6 worm cellular contexts compared by ENCODE assay signal in genomic region chrIV:16501855-16502254, ce11.
A peak's percentile ranks its signal among the peaks of the same experiment; 100 is the strongest.
TF ChIP-seq lines count a peak whose summit lies in the region.

No protein-coding gene starts in this region.

TF ChIP-seq in whole organism, L1 larva, 84 proteins besides CTCF, POLR2A, EP300 and RAD21 (continued from another document and continues in another):
- TF ChIP-seq dpl-1 (GFP tag; optimal IDR thresholded peaks at IDR 0.05; lab: Kevin White, UChicago) (peak in 2 of 3 experiments; percentile 28 to 31), swsn-7 (tag; optimal IDR thresholded peaks at IDR 0.05; lab: Kevin White, UChicago) (peak; percentile 33), elt-2 (tag; optimal IDR thresholded peaks at IDR 0.05; lab: Kevin White, UChicago) (peak; percentile 89), C04F5.9 (tag; optimal IDR thresholded peaks at IDR 0.05; lab: Kevin White, UChicago) (no peak), mef-2 (tag; optimal IDR thresholded peaks at IDR 0.05; lab: Kevin White, UChicago) (no peak), pax-3 (tag; optimal IDR thresholded peaks at IDR 0.05; lab: Kevin White, UChicago) (no peak), nhr-11 (tag; optimal IDR thresholded peaks at IDR 0.05; lab: Kevin White, UChicago) (no peak), efl-1 (optimal IDR thresholded peaks at IDR 0.05; lab: Kevin White, UChicago) (peak; percentile 41 to 70), efl-1 (GFP tag; optimal IDR thresholded peaks at IDR 0.05 in 1 of 2; lab: Kevin White, UChicago) (peak; percentile 8 to 86), ceh-82 (tag; optimal IDR thresholded peaks at IDR 0.05; lab: Kevin White, UChicago) (peak in 2 of 3 experiments; percentile 17 to 66), ztf-4 (tag; optimal IDR thresholded peaks at IDR 0.05; lab: Kevin White, UChicago) (no peak), lin-13 (GFP tag; optimal IDR thresholded peaks at IDR 0.05; lab: Kevin White, UChicago) (no peak), nhr-71 (tag; optimal IDR thresholded peaks at IDR 0.05; lab: Kevin White, UChicago) (peak; percentile 61), jun-1 (tag; optimal IDR thresholded peaks at IDR 0.05; lab: Kevin White, UChicago) (peak; percentile 53), snpc-4 (tag; optimal IDR thresholded peaks at IDR 0.05; lab: Kevin White, UChicago) (no peak), nhr-84 (tag; optimal IDR thresholded peaks at IDR 0.05; lab: Kevin White, UChicago) (no peak), tbx-2 (tag; optimal IDR thresholded peaks at IDR 0.05; lab: Kevin White, UChicago) (peak; percentile 30), rnt-1 (tag; optimal IDR thresholded peaks at IDR 0.05; lab: Kevin White, UChicago) (peak; percentile 54), fos-1 (tag; optimal IDR thresholded peaks at IDR 0.05; lab: Kevin White, UChicago) (peak; percentile 60), xbp-1 (tag; optimal IDR thresholded peaks at IDR 0.05; lab: Kevin White, UChicago) (peak; percentile 23), pqm-1 (tag; optimal IDR thresholded peaks at IDR 0.05; lab: Kevin White, UChicago) (peak; percentile 61), alr-1 (tag; optimal IDR thresholded peaks at IDR 0.05; lab: Kevin White, UChicago; ENCODE audit: borderline replicate concordance) (no peak)

TF ChIP-seq in whole organism, L2 larva, 48 proteins besides CTCF, POLR2A, EP300 and RAD21 (continued from another document and continues in another):
- TF ChIP-seq unc-39 (tag; optimal IDR thresholded peaks at IDR 0.05; lab: Kevin White, UChicago) (no peak), sma-3 (GFP tag; optimal IDR thresholded peaks at IDR 0.05; lab: Kevin White, UChicago) (no peak), nhr-129 (tag; optimal IDR thresholded peaks at IDR 0.05; lab: Kevin White, UChicago) (peak; percentile 61), lin-39 (tag; optimal IDR thresholded peaks at IDR 0.05; lab: Kevin White, UChicago) (no peak), nhr-12 (tag; optimal IDR thresholded peaks at IDR 0.05; lab: Kevin White, UChicago) (no peak), ztf-1 (GFP tag; conservative IDR thresholded peaks at IDR 0.05; lab: Robert Waterston, UW) (no peak), alr-1 (tag; optimal IDR thresholded peaks at IDR 0.05; lab: Kevin White, UChicago) (no peak), egl-27 (tag; optimal IDR thresholded peaks at IDR 0.05; lab: Kevin White, UChicago) (peak; percentile 3), lin-11 (tag; optimal IDR thresholded peaks at IDR 0.05; lab: Kevin White, UChicago) (peak; percentile 53), ztf-11 (tag; optimal IDR thresholded peaks at IDR 0.05; lab: Kevin White, UChicago) (no peak), R02D3.7 (tag; optimal IDR thresholded peaks at IDR 0.05; lab: Kevin White, UChicago) (no peak), mdl-1 (tag; optimal IDR thresholded peaks at IDR 0.05; lab: Kevin White, UChicago) (no peak), peb-1 (tag; optimal IDR thresholded peaks at IDR 0.05; lab: Kevin White, UChicago) (no peak), ztf-4 (tag; optimal IDR thresholded peaks at IDR 0.05; lab: Kevin White, UChicago) (no peak), ama-1 (optimal IDR thresholded peaks at IDR 0.05; lab: Kevin White, UChicago) (no peak), nhr-21 (tag; optimal IDR thresholded peaks at IDR 0.05; lab: Kevin White, UChicago) (no peak), sem-4 (tag; optimal IDR thresholded peaks at IDR 0.05; lab: Kevin White, UChicago) (peak; percentile 66), elt-1 (tag; optimal IDR thresholded peaks at IDR 0.05; lab: Kevin White, UChicago) (no peak), nhr-25 (tag; optimal IDR thresholded peaks at IDR 0.05; lab: Kevin White, UChicago) (no peak), gmeb-1 (tag; optimal IDR thresholded peaks at IDR 0.05; lab: Kevin White, UChicago) (peak; percentile 46), mab-5 (tag; optimal IDR thresholded peaks at IDR 0.05; lab: Kevin White, UChicago) (peak; percentile 28), nhr-6 (tag; optimal IDR thresholded peaks at IDR 0.05; lab: Kevin White, UChicago) (no peak), mbf-1 (tag; optimal IDR thresholded peaks at IDR 0.05; lab: Kevin White, UChicago) (no peak), unc-55 (GFP tag; optimal IDR thresholded peaks at IDR 0.05; lab: Kevin White, UChicago) (peak; percentile 73)

TF ChIP-seq in whole organism, L3 larva, 47 proteins besides CTCF, POLR2A, EP300 and RAD21 (continued from another document):
- TF ChIP-seq nhr-28 (tag; optimal IDR thresholded peaks at IDR 0.05; lab: Kevin White, UChicago) (no peak), zag-1 (tag; optimal IDR thresholded peaks at IDR 0.05; lab: Kevin White, UChicago) (no peak), ama-1 (optimal IDR thresholded peaks at IDR 0.05; lab: Kevin White, UChicago) (no peak), ztf-11 (tag; optimal IDR thresholded peaks at IDR 0.05; lab: Kevin White, UChicago) (no peak), ceh-28 (tag; optimal IDR thresholded peaks at IDR 0.05; lab: Kevin White, UChicago) (peak; percentile 10), nfya-1 (tag; optimal IDR thresholded peaks at IDR 0.05; lab: Kevin White, UChicago; ENCODE audit: insufficient read depth) (peak; percentile 75), mml-1 (tag; optimal IDR thresholded peaks at IDR 0.05; lab: Kevin White, UChicago) (no peak), nhr-12 (tag; optimal IDR thresholded peaks at IDR 0.05; lab: Kevin White, UChicago) (no peak), pqm-1 (tag; optimal IDR thresholded peaks at IDR 0.05; lab: Kevin White, UChicago) (peak; percentile 78), lin-15B (tag; optimal IDR thresholded peaks at IDR 0.05; lab: Kevin White, UChicago) (peak; percentile 17), jun-1 (tag; optimal IDR thresholded peaks at IDR 0.05; lab: Kevin White, UChicago) (peak; percentile 49), eor-1 (tag; optimal IDR thresholded peaks at IDR 0.05; lab: Kevin White, UChicago) (no peak), fkh-10 (GFP tag; optimal IDR thresholded peaks at IDR 0.05; lab: Kevin White, UChicago) (peak; percentile 1), tbx-2 (tag; optimal IDR thresholded peaks at IDR 0.05; lab: Kevin White, UChicago) (no peak), ztf-4 (tag; optimal IDR thresholded peaks at IDR 0.05; lab: Kevin White, UChicago) (no peak), mdl-1 (tag; optimal IDR thresholded peaks at IDR 0.05; lab: Kevin White, UChicago) (no peak), aly-2 (tag; optimal IDR thresholded peaks at IDR 0.05; lab: Kevin White, UChicago) (no peak), hmg-11 (tag; optimal IDR thresholded peaks at IDR 0.05; lab: Kevin White, UChicago) (peak; percentile 74), nhr-77 (tag; optimal IDR thresholded peaks at IDR 0.05; lab: Kevin White, UChicago) (no peak)

TF ChIP-seq in whole organism, L4 larva, 104 proteins besides CTCF, POLR2A, EP300 and RAD21 (continued from another document and continues in another):
- TF ChIP-seq fos-1 (tag; optimal IDR thresholded peaks at IDR 0.05; lab: Kevin White, UChicago) (no peak), dmd-6 (GFP tag; IDR thresholded peaks at IDR 0.05; lab: Robert Waterston, UW) (peak; percentile 86), set-16 (GFP tag; IDR thresholded peaks at IDR 0.05; lab: Robert Waterston, UW) (peak; percentile 38; the same call in 1 of the 2 replicates), F44E2.7 (GFP tag; IDR thresholded peaks at IDR 0.05; lab: Robert Waterston, UW) (no peak), ztf-11 (tag; optimal IDR thresholded peaks at IDR 0.05; lab: Kevin White, UChicago) (no peak), ctbp-1 (GFP tag; IDR thresholded peaks at IDR 0.05; lab: Robert Waterston, UW) (no peak), mdt-29 (GFP tag; IDR thresholded peaks at IDR 0.05; lab: Robert Waterston, UW) (no peak), lin-15B (tag; optimal IDR thresholded peaks at IDR 0.05; lab: Kevin White, UChicago) (no peak), ceh-28 (tag; optimal IDR thresholded peaks at IDR 0.05; lab: Kevin White, UChicago) (no peak), madf-5 (GFP tag; IDR thresholded peaks at IDR 0.05; lab: Robert Waterston, UW) (no peak), ceh-82 (tag; optimal IDR thresholded peaks at IDR 0.05; lab: Kevin White, UChicago) (no peak), arid-1 (GFP tag; conservative IDR thresholded peaks at IDR 0.05; lab: Robert Waterston, UW) (0 out of 2 replicates have a peak, but pooled peaks have one; percentile 14), nhr-28 (tag; optimal IDR thresholded peaks at IDR 0.05; lab: Kevin White, UChicago) (peak; percentile 68), T20F7.1 (GFP tag; optimal IDR thresholded peaks at IDR 0.05; lab: Kevin White, UChicago) (no peak), Y5F2A.4 (GFP tag; optimal IDR thresholded peaks at IDR 0.05; lab: Kevin White, UChicago) (no peak), lim-7 (GFP tag; IDR thresholded peaks at IDR 0.05; lab: Robert Waterston, UW) (no peak), php-3 (GFP tag; IDR thresholded peaks at IDR 0.05; lab: Robert Waterston, UW) (peak; percentile 90), rbr-2 (tag; optimal IDR thresholded peaks at IDR 0.05; lab: Kevin White, UChicago) (peak; percentile 16), egl-43 (GFP tag; IDR thresholded peaks at IDR 0.05; lab: Robert Waterston, UW) (peak; percentile 49; the same call in 1 of the 2 replicates), fkh-10 (GFP tag; optimal IDR thresholded peaks at IDR 0.05; lab: Kevin White, UChicago) (no peak), dve-1 (tag; optimal IDR thresholded peaks at IDR 0.05; lab: Kevin White, UChicago; ENCODE audit: insufficient read depth) (peak; percentile 86), mdl-1 (tag; optimal IDR thresholded peaks at IDR 0.05; lab: Kevin White, UChicago) (no peak), daf-12 (tag; optimal IDR thresholded peaks at IDR 0.05; lab: Kevin White, UChicago) (no peak), lin-39 (tag; optimal IDR thresholded peaks at IDR 0.05; lab: Kevin White, UChicago) (no peak), duxl-1 (tag; optimal IDR thresholded peaks at IDR 0.05; lab: Kevin White, UChicago; ENCODE audit: poor library complexity) (no peak), aha-1 (tag; lab: Kevin White, UChicago) (peak; percentile 92)

TF ChIP-seq in whole organism, mixed stage, embryonic, 35 proteins besides CTCF, POLR2A, EP300 and RAD21 (continued from another document):
- TF ChIP-seq unc-62 (GFP tag; optimal IDR thresholded peaks at IDR 0.05; lab: Kevin White, UChicago): peak; percentile 36
- peak; percentile 82 for TF ChIP-seq ces-1 (GFP tag; optimal IDR thresholded peaks at IDR 0.05; lab: Kevin White, UChicago)
- no peak for TF ChIP-seq blmp-1 (tag; optimal IDR thresholded peaks at IDR 0.05; lab: Kevin White, UChicago)
- no peak for TF ChIP-seq lsy-2 (tag; optimal IDR thresholded peaks at IDR 0.05; lab: Kevin White, UChicago)
- TF ChIP-seq unc-120 (tag; optimal IDR thresholded peaks at IDR 0.05; lab: Kevin White, UChicago; ENCODE audit: poor library complexity, severe bottlenecking): peak; percentile 15

TF ChIP-seq in whole organism, young adult, 124 proteins besides CTCF, POLR2A, EP300 and RAD21 (continued from another document and continues in another):
- no peak for TF ChIP-seq lin-26 (GFP tag; IDR thresholded peaks at IDR 0.05; lab: Robert Waterston, UW)
- TF ChIP-seq F57C9.4 (tag; optimal IDR thresholded peaks at IDR 0.05; lab: Kevin White, UChicago): no peak
- TF ChIP-seq lsl-1 (GFP tag; optimal IDR thresholded peaks at IDR 0.05; lab: Kevin White, UChicago): no peak
- TF ChIP-seq ztf-3 (GFP tag; optimal IDR thresholded peaks at IDR 0.05; lab: Kevin White, UChicago): no peak
- no peak for TF ChIP-seq K12H6.12 (tag; optimal IDR thresholded peaks at IDR 0.05; lab: Kevin White, UChicago)
- TF ChIP-seq B0019.2 (GFP tag; conservative IDR thresholded peaks at IDR 0.05; lab: Robert Waterston, UW): no peak
- TF ChIP-seq cebp-1 (GFP tag; IDR thresholded peaks at IDR 0.05; lab: Robert Waterston, UW): no peak
- TF ChIP-seq cebp-1 (tag; optimal IDR thresholded peaks at IDR 0.05; lab: Kevin White, UChicago): peak; percentile 82
- no peak for TF ChIP-seq let-607 (tag; optimal IDR thresholded peaks at IDR 0.05; lab: Kevin White, UChicago)
- TF ChIP-seq ZK185.1 (tag; optimal IDR thresholded peaks at IDR 0.05; lab: Kevin White, UChicago; ENCODE audit: poor library complexity, severe bottlenecking): peak; percentile 15
- TF ChIP-seq D2030.7 (GFP tag; IDR thresholded peaks at IDR 0.05; lab: Robert Waterston, UW): no peak
- TF ChIP-seq madf-6 (GFP tag; IDR thresholded peaks at IDR 0.05; lab: Robert Waterston, UW): no peak
- no peak for TF ChIP-seq xnd-1 (tag; optimal IDR thresholded peaks at IDR 0.05; lab: Kevin White, UChicago)
- no peak for TF ChIP-seq F55B11.4 (tag; optimal IDR thresholded peaks at IDR 0.05; lab: Kevin White, UChicago; ENCODE audit: borderline replicate concordance, insufficient read depth)
- TF ChIP-seq unc-130 (GFP tag; optimal IDR thresholded peaks at IDR 0.05; lab: Kevin White, UChicago): no peak
- TF ChIP-seq Y67H2A.10 (GFP tag; conservative IDR thresholded peaks at IDR 0.05; lab: Robert Waterston, UW): no peak
- TF ChIP-seq lin-35 (GFP tag; optimal IDR thresholded peaks at IDR 0.05; lab: Kevin White, UChicago): peak in 1 of 3 experiments; percentile 45
- peak; percentile 51 for TF ChIP-seq lin-40 (tag; optimal IDR thresholded peaks at IDR 0.05; lab: Kevin White, UChicago)
- TF ChIP-seq nhr-80 (tag; optimal IDR thresholded peaks at IDR 0.05; lab: Kevin White, UChicago): peak; percentile 82
- TF ChIP-seq B0035.1 (tag; optimal IDR thresholded peaks at IDR 0.05; lab: Kevin White, UChicago): no peak
- TF ChIP-seq hlh-26 (GFP tag; conservative IDR thresholded peaks at IDR 0.05; lab: Robert Waterston, UW): no peak
- TF ChIP-seq aptf-2 (GFP tag; conservative IDR thresholded peaks at IDR 0.05; lab: Robert Waterston, UW): no peak
- peak; percentile 70 for TF ChIP-seq B0336.3 (GFP tag; IDR thresholded peaks at IDR 0.05; lab: Robert Waterston, UW)
- TF ChIP-seq hrde-1 (tag; optimal IDR thresholded peaks at IDR 0.05; lab: Kevin White, UChicago; ENCODE audit: borderline replicate concordance): no peak
- no peak for TF ChIP-seq Y53G8AR.9 (GFP tag; conservative IDR thresholded peaks at IDR 0.05; lab: Robert Waterston, UW)
- peak; percentile 56; the same call in 1 of the 2 replicates for TF ChIP-seq nfyb-1 (GFP tag; IDR thresholded peaks at IDR 0.05; lab: Robert Waterston, UW)
- TF ChIP-seq zfh-2 (GFP tag; conservative IDR thresholded peaks at IDR 0.05; lab: Robert Waterston, UW): peak; percentile 77
- TF ChIP-seq chd-7 (tag; optimal IDR thresholded peaks at IDR 0.05; lab: Kevin White, UChicago): no peak
- TF ChIP-seq Y53F4B.3 (GFP tag; IDR thresholded peaks at IDR 0.05; lab: Robert Waterston, UW): no peak
- TF ChIP-seq ceh-91 (GFP tag; IDR thresholded peaks at IDR 0.05; lab: Robert Waterston, UW): no peak
- TF ChIP-seq hmg-1.2 (GFP tag; IDR thresholded peaks at IDR 0.05; lab: Robert Waterston, UW): peak; percentile 71; the same call in 1 of the 2 replicates
- TF ChIP-seq C17E4.6 (GFP tag; IDR thresholded peaks at IDR 0.05; lab: Robert Waterston, UW): no peak
- TF ChIP-seq sea-2 (GFP tag; IDR thresholded peaks at IDR 0.05; lab: Robert Waterston, UW): no peak
- peak; percentile 25 for TF ChIP-seq madf-10 (tag; optimal IDR thresholded peaks at IDR 0.05; lab: Kevin White, UChicago)
- TF ChIP-seq mes-4 (tag; optimal IDR thresholded peaks at IDR 0.05; lab: Kevin White, UChicago): no peak
- TF ChIP-seq nhr-27 (tag; optimal IDR thresholded peaks at IDR 0.05; lab: Kevin White, UChicago): no peak
- peak; percentile 38; the same call in 1 of the 2 replicates for TF ChIP-seq mcd-1 (GFP tag; IDR thresholded peaks at IDR 0.05; lab: Robert Waterston, UW)
- TF ChIP-seq egl-18 (GFP tag; IDR thresholded peaks at IDR 0.05; lab: Robert Waterston, UW): no peak
- TF ChIP-seq F37B4.10 (GFP tag; IDR thresholded peaks at IDR 0.05; lab: Robert Waterston, UW): no peak
- no peak for TF ChIP-seq snpc-4 (GFP tag; optimal IDR thresholded peaks at IDR 0.05; lab: Kevin White, UChicago)
- TF ChIP-seq snpc-4 (tag; optimal IDR thresholded peaks at IDR 0.05; lab: Kevin White, UChicago): peak in 1 of 4 experiments; percentile 39
- no peak for TF ChIP-seq attf-6 (GFP tag; IDR thresholded peaks at IDR 0.05; lab: Robert Waterston, UW)
- no peak for TF ChIP-seq ceh-27 (GFP tag; optimal IDR thresholded peaks at IDR 0.05; lab: Kevin White, UChicago)
- no peak for TF ChIP-seq ceh-40 (GFP tag; IDR thresholded peaks at IDR 0.05; lab: Robert Waterston, UW)
- TF ChIP-seq ceh-58 (GFP tag; IDR thresholded peaks at IDR 0.05; lab: Robert Waterston, UW): no peak
- no peak for TF ChIP-seq zim-3 (tag; optimal IDR thresholded peaks at IDR 0.05; lab: Kevin White, UChicago)
- no peak for TF ChIP-seq nhr-179 (tag; optimal IDR thresholded peaks at IDR 0.05; lab: Kevin White, UChicago)
- TF ChIP-seq ztf-6 (GFP tag; IDR thresholded peaks at IDR 0.05; lab: Robert Waterston, UW): no peak
- TF ChIP-seq Y95B8A.8 (GFP tag; IDR thresholded peaks at IDR 0.05; lab: Robert Waterston, UW): 0 out of 2 replicates have a peak, but pooled peaks have one; percentile 57
- TF ChIP-seq bed-1 (GFP tag; IDR thresholded peaks at IDR 0.05; lab: Robert Waterston, UW): no peak
